Fruit fly (Drosophila melanogaster) ovary, adult (tissue): ENCODE data around the gene AP-1gamma.

Experiments
- CG17801 ChIP-seq: fragments of 200-800 bp; optimal IDR thresholded peaks from 2 replicates; lab custom pipeline; 2019; ENCODE audit warnings: missing biosample characterization, mild to moderate bottlenecking, missing genetic modification characterization, moderate library complexity; ENCODE audit not compliant: partially characterized antibody

Gene AP-1gamma

DNA sequence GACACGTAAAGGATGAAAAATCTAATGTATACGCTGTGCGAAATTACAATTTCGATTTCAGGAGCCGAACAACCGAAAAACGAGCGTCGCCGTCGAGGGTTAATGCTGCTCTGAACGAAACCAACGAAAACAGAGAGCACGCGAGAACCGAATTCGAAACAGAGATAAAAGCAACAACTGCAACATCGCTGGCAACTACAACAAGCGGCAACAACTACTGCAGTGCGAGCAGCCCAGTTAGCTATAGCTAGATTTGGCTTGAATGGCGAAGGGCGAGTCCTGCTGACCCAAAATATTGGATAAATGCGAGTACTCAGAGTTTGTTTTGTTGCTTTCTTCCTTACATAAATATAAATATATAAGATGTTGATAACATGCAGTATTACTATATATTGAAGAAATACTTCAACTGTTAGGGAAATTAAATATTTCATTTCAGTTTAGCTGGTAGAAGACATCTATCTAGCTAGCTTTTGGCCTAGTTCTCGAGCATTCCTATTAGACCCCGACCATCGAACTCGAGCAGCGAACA lies 26.5 kb downstream of the AP-1gamma start, which contains the start of gene fend:
Gene fend, minus strand, starts transcription at position 178 of the 532 bp plus-strand sequence.
- no peak for TF ChIP-seq CG17801 (GFP tag; lab: Kevin White, UChicago)

DNA sequence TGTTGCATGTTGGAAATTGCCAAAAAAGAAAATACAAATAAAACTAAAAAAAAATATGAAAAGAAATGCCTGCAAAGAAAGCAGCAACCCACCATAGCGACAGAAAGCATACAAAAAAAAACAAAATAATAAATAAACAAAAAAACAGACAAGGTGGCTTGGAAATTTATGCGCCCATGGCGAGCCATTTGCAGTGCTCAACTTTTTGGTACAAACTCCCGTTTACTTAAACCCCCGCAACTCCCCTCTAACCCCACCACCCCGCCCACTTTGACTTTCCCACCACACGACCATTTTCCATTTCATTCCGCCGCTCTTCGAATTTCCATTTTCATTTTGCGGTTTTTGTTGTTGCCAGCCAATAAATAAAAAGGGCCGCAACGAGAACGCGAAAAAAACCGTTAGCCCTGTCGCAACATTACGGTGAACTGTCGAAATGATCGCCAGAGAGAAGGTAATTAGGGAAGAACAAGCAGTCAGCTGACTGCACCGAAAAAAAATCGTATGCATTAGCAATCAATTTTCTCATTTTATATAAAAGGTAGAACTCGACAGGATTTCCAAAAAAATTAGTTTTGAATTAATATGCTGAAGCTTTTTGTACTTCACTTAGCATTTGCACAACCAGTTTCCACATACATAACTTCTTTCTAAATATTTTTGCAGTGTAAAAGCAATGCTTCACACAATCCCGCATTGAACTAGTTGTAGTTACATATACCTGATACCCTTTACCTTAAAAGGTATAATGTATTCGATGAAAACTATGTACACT lies 28.5 kb downstream of the AP-1gamma start:
- TF ChIP-seq CG17801 (GFP tag; lab: Kevin White, UChicago): no peak

DNA sequence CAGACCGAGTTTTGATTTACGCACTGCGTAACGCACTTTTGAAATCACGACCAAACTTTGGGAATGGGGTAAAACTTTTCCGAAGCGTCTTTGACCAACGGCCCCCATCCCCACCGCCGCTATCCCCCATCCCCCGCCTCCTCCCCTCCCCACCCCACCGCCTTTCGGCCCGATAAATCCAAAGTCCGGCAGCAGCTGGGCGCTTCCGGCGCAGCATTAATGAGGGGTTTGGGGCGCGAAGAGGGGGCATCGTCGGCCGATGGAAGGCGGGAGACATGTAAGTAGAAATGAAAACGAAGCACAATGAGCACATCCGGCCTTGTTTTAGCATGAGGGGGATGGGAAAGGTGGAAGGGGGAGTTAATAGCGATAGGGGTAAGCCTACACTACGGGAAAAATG lies 30.6 kb downstream of the AP-1gamma start:
- TF ChIP-seq CG17801 (GFP tag; lab: Kevin White, UChicago): no peak

DNA sequence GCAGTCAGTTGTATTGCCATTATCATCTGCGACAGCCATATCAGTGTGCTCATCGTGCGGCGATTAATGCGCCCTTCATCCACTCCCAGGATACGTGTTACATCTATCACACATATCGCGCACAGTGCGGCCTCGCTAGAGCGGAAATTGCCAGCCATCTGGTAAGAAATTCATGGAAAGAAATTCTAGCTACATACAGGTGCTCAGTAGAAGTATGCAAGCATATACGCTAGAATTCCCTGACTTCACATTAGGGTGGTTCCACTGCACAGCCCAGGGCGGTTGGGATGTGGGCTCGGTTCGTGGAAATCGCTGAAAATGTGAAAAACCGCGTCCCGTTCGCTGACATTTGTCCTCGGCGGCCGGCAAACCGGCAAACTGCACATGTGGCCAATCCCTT lies 32.7 kb downstream of the AP-1gamma start:
- TF ChIP-seq CG17801 (GFP tag; lab: Kevin White, UChicago): no peak

- peak; percentile 19 for TF ChIP-seq CG17801 (GFP tag; lab: Kevin White, UChicago)
Observed at dm6 chrX:9142224-9142802, 33.8 kb downstream of the AP-1gamma start, which contains the start of gene CG7065. TSS of gene CG7065 (plus strand) at chrX:9142493.

dm6 chrX:9148989-9149522 lies 40.6 kb downstream of the AP-1gamma start, which contains the start of the genes fh and Bap111:
TSS of gene fh (minus strand) at chrX:9149071.
TSS of gene Bap111 (plus strand) at chrX:9149309.
- peak; percentile 26 for TF ChIP-seq CG17801 (GFP tag; lab: Kevin White, UChicago)

DNA sequence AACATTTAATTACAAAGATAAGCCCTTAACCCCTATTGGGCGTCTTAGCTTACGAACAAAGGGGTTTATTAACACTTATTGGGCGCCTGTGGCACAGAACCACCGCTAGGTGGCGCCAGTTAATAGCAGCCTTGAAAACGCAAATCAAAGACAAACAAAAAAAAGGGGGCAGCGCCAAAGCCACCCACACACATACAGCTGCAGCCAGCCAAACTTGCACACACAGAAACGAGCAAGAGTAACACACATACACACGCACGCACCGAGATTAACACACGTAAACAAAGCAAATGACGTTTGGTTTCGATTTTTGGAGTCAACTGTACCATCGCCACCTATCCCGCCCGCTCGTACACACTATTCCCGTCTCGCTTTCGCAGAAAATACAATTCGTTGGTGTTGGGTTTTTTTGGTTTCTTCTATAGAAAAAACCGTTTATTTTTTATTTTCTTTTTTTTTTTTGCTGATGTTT lies 43.7 kb downstream of the AP-1gamma start:
- peak; percentile 91 for TF ChIP-seq CG17801 (GFP tag; lab: Kevin White, UChicago)

- peak; percentile 8 for TF ChIP-seq CG17801 (GFP tag; lab: Kevin White, UChicago)
Observed at dm6 chrX:9155134-9155533, 46.6 kb downstream of the AP-1gamma start.

- peak; percentile 78 for TF ChIP-seq CG17801 (GFP tag; lab: Kevin White, UChicago)
Observed at dm6 chrX:9155715-9156387, 47.4 kb downstream of the AP-1gamma start.

DNA sequence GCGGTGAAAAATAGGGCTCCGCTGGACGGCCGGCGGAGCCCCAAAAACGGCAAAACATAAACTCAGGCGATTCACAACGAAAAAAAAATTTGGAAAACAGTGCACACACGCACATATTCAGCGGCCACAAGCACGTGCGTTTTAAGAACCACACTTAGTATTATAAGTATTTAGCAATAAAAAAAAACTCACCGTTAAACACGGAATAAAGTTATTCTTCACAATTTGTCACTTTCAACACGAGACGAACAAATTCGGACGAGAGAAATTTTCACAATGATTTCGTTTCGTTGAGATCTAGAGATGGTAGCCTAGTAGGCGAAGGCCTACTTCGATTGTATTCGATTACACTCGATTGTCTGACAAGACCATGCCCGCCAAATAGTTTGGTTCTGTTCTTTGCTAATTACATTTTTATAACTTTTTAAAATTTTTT lies 47.9 kb downstream of the AP-1gamma start, which contains the start of gene His3.3B:
Gene His3.3B, minus strand, starts transcription at position 282 of the 436 bp plus-strand sequence.
- TF ChIP-seq CG17801 (GFP tag; lab: Kevin White, UChicago): no peak

DNA sequence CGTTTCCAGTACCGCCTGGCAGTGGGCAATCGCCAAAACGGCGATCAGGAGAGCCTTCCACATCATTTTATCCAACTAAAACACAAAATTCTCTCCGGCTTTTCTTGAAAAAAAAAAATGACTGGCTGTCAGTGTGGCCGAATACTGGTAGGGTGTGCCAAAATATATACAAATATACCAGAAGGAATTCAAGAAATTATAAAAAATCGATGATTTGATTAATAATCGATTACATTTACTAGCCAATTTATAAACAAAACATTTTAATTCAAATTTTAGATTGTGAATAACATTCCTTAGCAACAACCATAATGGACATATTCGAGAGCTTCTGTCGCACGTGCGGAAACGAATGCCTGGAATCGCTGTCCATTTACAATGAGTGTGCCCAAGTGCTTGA lies 49.9 kb downstream of the AP-1gamma start, which contains the start of the genes Ost48 and Dlip1:
Gene Ost48, minus strand, starts transcription at position 150 of the 400 bp plus-strand sequence.
Gene Dlip1, plus strand, starts transcription at position 257 of the 400 bp plus-strand sequence.
- no peak for TF ChIP-seq CG17801 (GFP tag; lab: Kevin White, UChicago)

DNA sequence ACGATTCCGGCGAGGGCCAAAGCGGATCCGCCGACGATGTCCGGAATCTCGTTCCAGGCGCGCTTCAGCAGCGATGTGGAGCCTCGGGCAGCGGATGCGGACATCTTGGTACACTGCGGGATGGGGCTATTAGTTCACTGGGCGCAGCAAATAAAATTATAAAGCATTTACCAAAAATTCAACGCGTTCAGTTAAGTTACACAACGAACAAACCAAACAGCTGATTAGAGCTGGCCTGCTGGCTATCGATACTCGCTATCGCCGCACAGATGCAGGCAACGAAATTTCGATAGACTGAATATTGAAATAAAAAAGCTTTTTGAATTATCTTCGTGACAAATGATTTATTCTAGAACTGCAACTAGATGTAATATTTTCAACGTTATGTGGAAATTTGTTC lies 51.2 kb downstream of the AP-1gamma start, which contains the start of gene NdufA3:
Gene NdufA3, minus strand, starts transcription at position 317 of the 400 bp plus-strand sequence.
- peak; percentile 41 for TF ChIP-seq CG17801 (GFP tag; lab: Kevin White, UChicago)

DNA sequence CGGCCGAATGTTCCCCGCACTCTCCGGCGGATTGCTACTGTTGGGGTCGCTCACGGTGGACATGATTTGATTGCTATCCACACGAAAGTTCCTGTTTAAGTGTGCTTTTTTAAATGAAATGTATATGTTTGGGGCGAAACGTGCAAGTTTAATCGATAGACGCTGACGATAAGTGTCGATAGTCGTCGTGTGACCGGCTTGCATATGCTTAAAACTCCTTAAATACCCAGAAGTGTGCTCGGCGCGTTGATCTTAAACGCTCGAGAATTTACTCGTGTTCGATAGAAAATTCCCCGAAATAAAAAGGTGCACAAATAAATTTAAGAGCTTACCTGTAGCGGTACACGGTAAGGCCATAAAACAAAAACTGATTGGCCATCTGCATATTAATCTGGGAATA lies 53.4 kb downstream of the AP-1gamma start, which contains the start of the genes Zpr1 and CG44532:
Gene Zpr1, minus strand, starts transcription at position 179 of the 400 bp plus-strand sequence.
Gene CG44532, plus strand, starts transcription at position 181 of the 400 bp plus-strand sequence.
- no peak for TF ChIP-seq CG17801 (GFP tag; lab: Kevin White, UChicago)

DNA sequence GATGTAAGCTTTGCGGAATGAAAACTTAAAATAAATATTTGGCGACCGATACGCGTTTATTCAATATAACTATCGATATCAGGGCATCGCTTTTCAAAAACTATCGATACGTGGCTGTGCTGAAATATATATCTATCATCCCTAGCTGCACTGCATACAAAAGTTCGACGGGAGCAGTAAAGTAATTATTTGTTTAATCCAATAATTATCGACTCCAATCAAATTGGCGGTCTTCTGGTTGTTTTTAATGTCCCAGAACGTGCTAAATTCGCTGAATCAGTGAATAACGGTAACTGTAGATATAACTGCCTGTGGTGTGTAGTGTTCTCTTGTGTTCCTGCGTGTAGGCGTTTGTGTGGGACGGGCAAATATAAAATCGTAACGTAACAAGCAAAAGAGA lies 54.6 kb downstream of the AP-1gamma start, which contains the start of gene mei-P26:
Gene mei-P26, plus strand, starts transcription at position 146 of the 400 bp plus-strand sequence.
- TF ChIP-seq CG17801 (GFP tag; lab: Kevin White, UChicago): peak; percentile 74
